Worm (Caenorhabditis elegans) whole organism, L1 larva: ENCODE results near the gene pgp-12.
A peak's percentile ranks its signal among the peaks of the same experiment; 100 is the strongest.

Experiments used
- C04F5.9 ChIP-seq: sonication (generic microtip); optimal IDR thresholded peaks from 2 replicates; lab custom pipeline; 2016; ENCODE audit warnings: missing genetic modification characterization, missing compliant biosample characterization
- C34B4.2 ChIP-seq: sonication (generic microtip); optimal IDR thresholded peaks from 2 replicates; lab custom pipeline; 2017; ENCODE audit warnings: mild to moderate bottlenecking, missing genetic modification characterization, missing compliant biosample characterization
- F16B12.6 ChIP-seq: fragments of 150-350 bp; optimal IDR thresholded peaks from 2 replicates; lab custom pipeline; 2014; ENCODE audit warnings: missing biosample characterization, missing genetic modification characterization
- alr-1 ChIP-seq: fragments of 200-800 bp; sonication (Bioruptor generic); optimal IDR thresholded peaks from 2 replicates; lab custom pipeline; 2018; ENCODE audit warnings: borderline replicate concordance, mild to moderate bottlenecking, missing genetic modification characterization, missing compliant biosample characterization
- aly-2 ChIP-seq: fragments of 150-350 bp; optimal IDR thresholded peaks from 2 replicates; lab custom pipeline; 2014; ENCODE audit warnings: missing biosample characterization, missing genetic modification characterization
- ama-1 ChIP-seq: fragments of 150-350 bp; optimal IDR thresholded peaks from 2 replicates; lab custom pipeline; 2014
- blmp-1 ChIP-seq: fragments of 150-350 bp; optimal IDR thresholded peaks from 2 replicates; lab custom pipeline; 2014; ENCODE audit warnings: missing biosample characterization, missing genetic modification characterization
- ceh-63 ChIP-seq: fragments of 200-800 bp; sonication (Bioruptor generic); optimal IDR thresholded peaks from 2 replicates; lab custom pipeline; 2018; ENCODE audit warnings: mild to moderate bottlenecking, missing genetic modification characterization, missing compliant biosample characterization
- ceh-82 ChIP-seq, 3 experiments: fragments of 150-350 bp in 1 of 3; sonication (generic microtip) in 2 of 3; optimal IDR thresholded peaks; 2 replicates each; lab custom pipeline; 2014 to 2017; ENCODE audit warnings: missing biosample characterization in 3 of 3, missing genetic modification characterization in 3 of 3
- ceh-90 ChIP-seq: sonication (generic microtip); optimal IDR thresholded peaks from 2 replicates; lab custom pipeline; 2016; ENCODE audit warnings: missing genetic modification characterization, missing compliant biosample characterization
- ces-1 ChIP-seq: fragments of 150-350 bp; optimal IDR thresholded peaks from 2 replicates; lab custom pipeline; 2014; ENCODE audit warnings: missing biosample characterization, missing genetic modification reagents, missing genetic modification characterization
- efl-1 ChIP-seq, 4 experiments: fragments of 150-350 bp; optimal IDR thresholded peaks in 3 of 4; peaks in 1 of 4; 1 replicate in 1 of 4; 2 replicates in 3 of 4; lab custom pipeline; 2014; ENCODE audit warnings: missing biosample characterization in 2 of 4, missing genetic modification characterization in 2 of 4, missing genetic modification reagents in 2 of 4
- efl-3 ChIP-seq: fragments of 200-800 bp; sonication (Bioruptor generic); optimal IDR thresholded peaks from 2 replicates; lab custom pipeline; 2018; ENCODE audit warnings: mild to moderate bottlenecking, missing genetic modification characterization, missing compliant biosample characterization
- egl-13 ChIP-seq: sonication (generic microtip); optimal IDR thresholded peaks from 2 replicates; lab custom pipeline; 2016; ENCODE audit warnings: missing genotype, missing genetic modification reagents, missing genetic modification characterization, missing compliant biosample characterization
- elt-2 ChIP-seq: sonication (generic microtip); optimal IDR thresholded peaks from 2 replicates; lab custom pipeline; 2016; ENCODE audit warnings: missing genetic modification characterization, mild to moderate bottlenecking, inconsistent platforms, missing compliant biosample characterization, missing genetic modification reagents
- ets-5 ChIP-seq: fragments of 200-800 bp; sonication (Bioruptor generic); IDR thresholded peaks from 2 replicates; pipeline ENCODE4 v1.3.6; 2022; ENCODE audit warnings: missing genetic modification characterization, missing compliant biosample characterization
- fkh-10 ChIP-seq: sonication (generic microtip); optimal IDR thresholded peaks from 2 replicates; lab custom pipeline; 2017; ENCODE audit warnings: missing biosample characterization, missing genetic modification reagents, missing genetic modification characterization
- fkh-4 ChIP-seq: sonication (generic microtip); optimal IDR thresholded peaks from 2 replicates; lab custom pipeline; 2016; ENCODE audit warnings: missing compliant biosample characterization, missing genetic modification characterization, borderline replicate concordance
- fkh-8 ChIP-seq: sonication (generic microtip); optimal IDR thresholded peaks from 2 replicates; lab custom pipeline; 2016; ENCODE audit warnings: mild to moderate bottlenecking, missing genetic modification characterization, missing compliant biosample characterization
- grh-1 ChIP-seq: fragments of 200-800 bp; sonication (Bioruptor generic); IDR thresholded peaks from 2 replicates; pipeline ENCODE4 v1.3.6; 2022; ENCODE audit warnings: missing genetic modification reagents, missing genetic modification characterization, missing compliant biosample characterization
- hlh-4 ChIP-seq: sonication (generic microtip); optimal IDR thresholded peaks from 2 replicates; lab custom pipeline; 2016; ENCODE audit warnings: mild to moderate bottlenecking, missing genetic modification characterization, missing compliant biosample characterization
- hpl-2 ChIP-seq: fragments of 150-350 bp; optimal IDR thresholded peaks from 2 replicates; lab custom pipeline; 2014; ENCODE audit warnings: missing biosample characterization, missing genetic modification reagents, missing genetic modification characterization
- jun-1 ChIP-seq: fragments of 150-350 bp; optimal IDR thresholded peaks from 2 replicates; lab custom pipeline; 2014; ENCODE audit warnings: missing biosample characterization, missing genetic modification reagents, missing genetic modification characterization
- lin-13 ChIP-seq: fragments of 150-350 bp; optimal IDR thresholded peaks from 2 replicates; lab custom pipeline; 2014; ENCODE audit warnings: missing biosample characterization, missing genetic modification reagents, missing genetic modification characterization
- lin-14 ChIP-seq: fragments of 200-800 bp; sonication (Bioruptor generic); optimal IDR thresholded peaks from 2 replicates; lab custom pipeline; 2018; ENCODE audit warnings: mild to moderate bottlenecking, missing genetic modification characterization, moderate library complexity, missing compliant biosample characterization
- lin-15B ChIP-seq: fragments of 150-350 bp; sonication (generic microtip); optimal IDR thresholded peaks from 3 replicates; lab custom pipeline; 2014; ENCODE audit warnings: missing biosample characterization, missing genetic modification characterization
- lin-35 ChIP-seq, 2 experiments: fragments of 150-350 bp; optimal IDR thresholded peaks; 2 replicates each; lab custom pipeline; 2014; ENCODE audit warnings: missing biosample characterization in 2 of 2, missing genetic modification characterization in 2 of 2, missing genetic modification reagents in 2 of 2
- lin-39 ChIP-seq: fragments of 150-350 bp; optimal IDR thresholded peaks from 2 replicates; lab custom pipeline; 2014; ENCODE audit warnings: missing biosample characterization, missing genetic modification reagents, missing genetic modification characterization
- mab-9 ChIP-seq: fragments of 200-800 bp; sonication (Bioruptor generic); IDR thresholded peaks from 2 replicates; pipeline ENCODE4 v1.3.6; 2022; ENCODE audit warnings: missing genetic modification reagents, missing genetic modification characterization, missing compliant biosample characterization
- mdl-1 ChIP-seq, 2 experiments: fragments of 150-350 bp; optimal IDR thresholded peaks; 2 replicates each; lab custom pipeline; 2014 to 2017; ENCODE audit warnings: missing biosample characterization in 2 of 2, missing genetic modification characterization in 2 of 2, inconsistent platforms in 1 of 2
- mep-1 ChIP-seq: fragments of 150-350 bp; optimal IDR thresholded peaks from 2 replicates; lab custom pipeline; 2014; ENCODE audit warnings: missing biosample characterization, missing genetic modification characterization
- nhr-12 ChIP-seq: sonication (generic microtip); optimal IDR thresholded peaks from 2 replicates; lab custom pipeline; 2017; ENCODE audit warnings: missing biosample characterization, missing genetic modification characterization
- nhr-19 ChIP-seq: fragments of 200-800 bp; sonication (Bioruptor generic); conservative IDR thresholded peaks from 2 replicates; pipeline ENCODE4 v1.3.6; 2022; ENCODE audit warnings: missing genetic modification characterization, missing compliant biosample characterization
- nhr-20 ChIP-seq: sonication (generic microtip); optimal IDR thresholded peaks from 2 replicates; lab custom pipeline; 2016; ENCODE audit warnings: mild to moderate bottlenecking, missing genetic modification characterization, missing compliant biosample characterization
- nhr-237 ChIP-seq: fragments of 150-350 bp; optimal IDR thresholded peaks from 2 replicates; lab custom pipeline; 2014; ENCODE audit warnings: missing biosample characterization, missing genetic modification characterization
- nhr-76 ChIP-seq: sonication (generic microtip); optimal IDR thresholded peaks from 2 replicates; lab custom pipeline; 2017; ENCODE audit warnings: missing biosample characterization, missing genetic modification characterization
- pax-3 ChIP-seq: fragments of 200-800 bp; sonication (Bioruptor generic); optimal IDR thresholded peaks from 2 replicates; lab custom pipeline; 2018; ENCODE audit warnings: mild to moderate bottlenecking, missing genetic modification characterization, moderate library complexity, missing compliant biosample characterization
- rnt-1 ChIP-seq: sonication (generic microtip); optimal IDR thresholded peaks from 2 replicates; lab custom pipeline; 2016; ENCODE audit warnings: mild to moderate bottlenecking, missing genetic modification characterization, moderate library complexity, missing compliant biosample characterization
- sox-4 ChIP-seq: sonication (generic microtip); optimal IDR thresholded peaks from 2 replicates; lab custom pipeline; 2016; ENCODE audit warnings: missing genetic modification characterization, missing compliant biosample characterization
- sptf-1 ChIP-seq: fragments of 150-350 bp; optimal IDR thresholded peaks from 2 replicates; lab custom pipeline; 2014; ENCODE audit warnings: missing biosample characterization, missing genetic modification characterization
- tbx-2 ChIP-seq: sonication (generic microtip); optimal IDR thresholded peaks from 2 replicates; lab custom pipeline; 2016; ENCODE audit warnings: missing genetic modification characterization, missing compliant biosample characterization
- tlp-1 ChIP-seq: fragments of 150-350 bp; optimal IDR thresholded peaks from 2 replicates; lab custom pipeline; 2014; ENCODE audit warnings: missing biosample characterization, missing genetic modification characterization
- unc-130 ChIP-seq: fragments of 150-350 bp; optimal IDR thresholded peaks from 2 replicates; lab custom pipeline; 2017; ENCODE audit warnings: missing biosample characterization, missing genetic modification characterization, inconsistent platforms
- unc-30 ChIP-seq: sonication (generic microtip); optimal IDR thresholded peaks from 2 replicates; lab custom pipeline; 2017; ENCODE audit warnings: missing biosample characterization, missing genetic modification characterization
- unc-98 ChIP-seq: fragments of 200-800 bp; sonication (Bioruptor generic); IDR thresholded peaks from 2 replicates; pipeline ENCODE4 v1.3.6; 2022; ENCODE audit warnings: missing genetic modification characterization, missing compliant biosample characterization
- xbp-1 ChIP-seq: sonication (generic microtip); optimal IDR thresholded peaks from 2 replicates; lab custom pipeline; 2016; ENCODE audit warnings: missing genetic modification characterization, missing compliant biosample characterization
- zag-1 ChIP-seq: fragments of 150-350 bp; optimal IDR thresholded peaks from 2 replicates; lab custom pipeline; 2014; ENCODE audit warnings: missing biosample characterization, missing genetic modification characterization
- zip-4 ChIP-seq: fragments of 200-800 bp; sonication (Bioruptor generic); optimal IDR thresholded peaks from 2 replicates; lab custom pipeline; 2018; ENCODE audit warnings: mild to moderate bottlenecking, missing genetic modification characterization, moderate library complexity, missing compliant biosample characterization
- ztf-11 ChIP-seq, 2 experiments: sonication (generic microtip); optimal IDR thresholded peaks; 2 replicates each; lab custom pipeline; 2016 to 2017; ENCODE audit warnings: missing genetic modification characterization in 2 of 2, missing biosample characterization in 1 of 2, missing compliant biosample characterization in 1 of 2
- ztf-4 ChIP-seq: fragments of 150-350 bp; optimal IDR thresholded peaks from 2 replicates; lab custom pipeline; 2014; ENCODE audit warnings: missing biosample characterization, missing genetic modification characterization

Gene pgp-12

ce11 chrX:12761295-12761775 lies 29.7 kb downstream of the pgp-12 start (continued):
- no peak for TF ChIP-seq hpl-2
- no peak for TF ChIP-seq ztf-11 (tag; optimal IDR thresholded peaks at IDR 0.05; lab: Kevin White, UChicago)
- no peak for TF ChIP-seq mab-9 (GFP tag; lab: Robert Waterston, UW)
- TF ChIP-seq hlh-4 (tag; lab: Kevin White, UChicago) = no peak
- no peak for TF ChIP-seq ces-1 (GFP tag; lab: Kevin White, UChicago)
- TF ChIP-seq ceh-82 (tag; optimal IDR thresholded peaks at IDR 0.05; lab: Kevin White, UChicago) = no peak
- peak in 1 of 2 experiments; percentile 45 for TF ChIP-seq lin-35 (GFP tag; optimal IDR thresholded peaks at IDR 0.05; lab: Kevin White, UChicago)
- no peak for TF ChIP-seq tbx-2 (tag; lab: Kevin White, UChicago)
- no peak for TF ChIP-seq zip-4
- TF ChIP-seq ceh-63 (GFP tag; lab: Kevin White, UChicago) = no peak
- peak; percentile 4 for TF ChIP-seq unc-130
- TF ChIP-seq ceh-90 (tag; lab: Kevin White, UChicago) = no peak
- TF ChIP-seq nhr-20 (tag; lab: Kevin White, UChicago) = peak; percentile 61
- TF ChIP-seq tlp-1 = no peak
- TF ChIP-seq sox-4 = no peak
- TF ChIP-seq mdl-1 (tag; optimal IDR thresholded peaks at IDR 0.05; lab: Kevin White, UChicago) = peak in 1 of 2 experiments; percentile 42
- TF ChIP-seq ets-5 = no peak
- TF ChIP-seq fkh-4 (tag; lab: Kevin White, UChicago) = peak; percentile 48
- TF ChIP-seq aly-2 (tag; lab: Kevin White, UChicago) = no peak
- TF ChIP-seq mep-1 = no peak
- no peak for TF ChIP-seq F16B12.6 (tag; lab: Kevin White, UChicago)
- TF ChIP-seq fkh-10 (GFP tag; lab: Kevin White, UChicago) = no peak
- no peak for TF ChIP-seq pax-3 (tag; lab: Kevin White, UChicago)
- peak; percentile 50 for TF ChIP-seq lin-39
- peak; percentile 48 for TF ChIP-seq elt-2 (tag; lab: Kevin White, UChicago)
- peak; percentile 55 for TF ChIP-seq rnt-1 (tag; lab: Kevin White, UChicago)
- no peak for TF ChIP-seq unc-98
- no peak for TF ChIP-seq nhr-237
- peak; percentile 2 for TF ChIP-seq ztf-4 (tag; lab: Kevin White, UChicago)
- no peak for TF ChIP-seq C34B4.2 (tag; lab: Kevin White, UChicago)
- TF ChIP-seq lin-15B (tag; lab: Kevin White, UChicago) = no peak
- TF ChIP-seq blmp-1 (tag; lab: Kevin White, UChicago) = peak; percentile 86
- TF ChIP-seq egl-13 (tag; lab: Kevin White, UChicago) = no peak
- TF ChIP-seq alr-1 (tag; lab: Kevin White, UChicago) = no peak
- peak; percentile 55 for TF ChIP-seq nhr-19 (GFP tag; lab: Robert Waterston, UW)
- no peak for TF ChIP-seq ama-1 (lab: Kevin White, UChicago)
- TF ChIP-seq sptf-1 (tag; lab: Kevin White, UChicago) = no peak
- TF ChIP-seq lin-14 = peak; percentile 83
- no peak for TF ChIP-seq xbp-1 (tag; lab: Kevin White, UChicago)
- no peak for TF ChIP-seq nhr-12 (tag; lab: Kevin White, UChicago)
- no peak for TF ChIP-seq efl-1 (optimal IDR thresholded peaks at IDR 0.05; lab: Kevin White, UChicago)
- TF ChIP-seq efl-1 (GFP tag; optimal IDR thresholded peaks at IDR 0.05 in 1 of 2; lab: Kevin White, UChicago) = no peak
- no peak for TF ChIP-seq nhr-76
- no peak for TF ChIP-seq zag-1 (tag; lab: Kevin White, UChicago)
- TF ChIP-seq fkh-8 = no peak
- TF ChIP-seq grh-1 (GFP tag; lab: Robert Waterston, UW) = peak; percentile 32; the same call in 1 of the 2 replicates
- TF ChIP-seq efl-3 = no peak
- no peak for TF ChIP-seq unc-30 (tag; lab: Kevin White, UChicago)
- TF ChIP-seq jun-1 = no peak
- TF ChIP-seq C04F5.9 (tag; lab: Kevin White, UChicago) = no peak
- no peak for TF ChIP-seq lin-13
- TF ChIP-seq, all 84 proteins: peak for 22
